Fruit fly (Drosophila melanogaster) whole organism, embryonic: ENCODE results near the gene CG11593.

Experiments used
- Asciz ChIP-seq: fragments of 200-800 bp; sonication (Bioruptor generic); optimal IDR thresholded peaks from 2 replicates; lab custom pipeline; 2017; ENCODE audit warnings: missing biosample characterization, mild to moderate bottlenecking, missing genetic modification characterization, missing genetic modification reagents
- Bdp1 ChIP-seq: fragments of 200-800 bp; sonication (Bioruptor generic); optimal IDR thresholded peaks from 3 replicates; lab custom pipeline; 2016; ENCODE audit warnings: missing biosample characterization, missing genetic modification characterization
- CG12155 ChIP-seq: fragments of 200-800 bp; sonication (Bioruptor generic); optimal IDR thresholded peaks from 3 replicates; lab custom pipeline; 2016; ENCODE audit warnings: missing biosample characterization, missing genetic modification characterization
- CG12299 ChIP-seq: fragments of 200-800 bp; sonication (Bioruptor generic); optimal IDR thresholded peaks from 2 replicates; lab custom pipeline; 2018; ENCODE audit warnings: missing biosample characterization, mild to moderate bottlenecking, missing genetic modification characterization
- CG13296 ChIP-seq: fragments of 200-800 bp; sonication (Bioruptor generic); optimal IDR thresholded peaks from 3 replicates; lab custom pipeline; 2018; ENCODE audit warnings: missing biosample characterization, mild to moderate bottlenecking, missing genetic modification characterization
- CG13624 ChIP-seq: fragments of 200-800 bp; sonication (Bioruptor generic); optimal IDR thresholded peaks from 2 replicates; lab custom pipeline; 2016; ENCODE audit warnings: missing biosample characterization, missing genetic modification characterization
- CG14860 ChIP-seq: fragments of 200-800 bp; sonication (Bioruptor generic); IDR thresholded peaks from 3 replicates; pipeline ENCODE4 v1.3.6; 2022; ENCODE audit warnings: missing biosample characterization, missing genetic modification characterization; ENCODE audit not compliant: partially characterized antibody
- CG17612 ChIP-seq: fragments of 200-800 bp; sonication (Bioruptor generic); IDR thresholded peaks from 2 replicates; pipeline ENCODE4 v1.3.6; 2022; ENCODE audit warnings: missing biosample characterization, missing genetic modification characterization
- CG18599 ChIP-seq: fragments of 200-800 bp; sonication (Bioruptor generic); optimal IDR thresholded peaks from 3 replicates; lab custom pipeline; 2017; ENCODE audit warnings: missing biosample characterization, missing genetic modification characterization, mild to moderate bottlenecking, moderate library complexity, missing genetic modification reagents
- CG2199 ChIP-seq: fragments of 200-800 bp; sonication (Bioruptor generic); IDR thresholded peaks from 3 replicates; pipeline ENCODE4 v1.3.6; 2022; ENCODE audit warnings: missing biosample characterization, missing genetic modification characterization
- CG31388 ChIP-seq: fragments of 200-800 bp; sonication (Bioruptor generic); optimal IDR thresholded peaks from 2 replicates; lab custom pipeline; 2016; ENCODE audit warnings: missing biosample characterization, missing genetic modification characterization
- CG5953 ChIP-seq: fragments of 200-800 bp; sonication (Bioruptor generic); IDR thresholded peaks from 2 replicates; pipeline ENCODE4 v1.3.6; 2022; ENCODE audit warnings: missing biosample characterization, missing genetic modification characterization
- CG7786 ChIP-seq: fragments of 200-800 bp; sonication (Bioruptor generic); optimal IDR thresholded peaks from 2 replicates; lab custom pipeline; 2016; ENCODE audit warnings: missing biosample characterization, missing genetic modification characterization
- CG8281 ChIP-seq: fragments of 200-800 bp; sonication (Bioruptor generic); optimal IDR thresholded peaks from 2 replicates; lab custom pipeline; 2018; ENCODE audit warnings: missing biosample characterization, mild to moderate bottlenecking, missing genetic modification characterization, moderate library complexity
- CG8478 ChIP-seq: fragments of >200 bp; optimal IDR thresholded peaks from 2 replicates; lab custom pipeline; 2018
- CG9727 ChIP-seq: fragments of 200-800 bp; sonication (Bioruptor generic); optimal IDR thresholded peaks from 3 replicates; lab custom pipeline; 2017; ENCODE audit warnings: missing biosample characterization, mild to moderate bottlenecking, missing genetic modification characterization
- CG9817 ChIP-seq: fragments of 200-800 bp; sonication (Bioruptor generic); optimal IDR thresholded peaks from 2 replicates; lab custom pipeline; 2018; ENCODE audit warnings: missing biosample characterization, mild to moderate bottlenecking, missing genetic modification characterization, moderate library complexity
- CG9932 ChIP-seq: fragments of 200-800 bp; sonication (Bioruptor generic); IDR thresholded peaks from 2 replicates; pipeline ENCODE4 v1.3.6; 2022; ENCODE audit warnings: missing biosample characterization, missing genetic modification characterization
- Dbx ChIP-seq: fragments of 200-800 bp; sonication (Bioruptor generic); IDR thresholded peaks from 3 replicates; pipeline ENCODE4 v1.3.6; 2022; ENCODE audit warnings: missing biosample characterization, missing genetic modification characterization
- Ets65A ChIP-seq: fragments of 200-800 bp; sonication (Bioruptor generic); peaks from one replicate; lab custom pipeline; 2016; ENCODE audit warnings: missing biosample characterization, missing genetic modification characterization
- HmgD ChIP-seq: fragments of 200-800 bp; sonication (Bioruptor generic); optimal IDR thresholded peaks from 3 replicates; lab custom pipeline; 2016; ENCODE audit warnings: missing biosample characterization, missing genetic modification characterization
- Hr78 ChIP-seq, 2 experiments: fragments of 200-800 bp in 1 of 2; fragments of >200 bp in 1 of 2; sonication (Bioruptor generic) in 1 of 2; optimal IDR thresholded peaks; 2 replicates each; lab custom pipeline; 2017 to 2019; ENCODE audit warnings: missing biosample characterization in 2 of 2, missing genetic modification characterization in 2 of 2, mild to moderate bottlenecking in 1 of 2, moderate library complexity in 1 of 2
- Lpt ChIP-seq: fragments of >200 bp; optimal IDR thresholded peaks from 2 replicates; lab custom pipeline; 2018; ENCODE audit warnings: missing biosample characterization, missing genetic modification characterization
- MBD-R2 ChIP-seq: fragments of 200-800 bp; sonication (Bioruptor generic); IDR thresholded peaks from 2 replicates; pipeline ENCODE4 v1.3.6; 2022; ENCODE audit warnings: missing biosample characterization, missing genetic modification characterization
- Mad ChIP-seq: fragments of 200-800 bp; sonication (Bioruptor generic); optimal IDR thresholded peaks from 2 replicates; lab custom pipeline; 2016; ENCODE audit warnings: missing biosample characterization, missing genetic modification characterization
- Myb ChIP-seq: fragments of 200-800 bp; sonication (Bioruptor generic); optimal IDR thresholded peaks from 2 replicates; lab custom pipeline; 2016; ENCODE audit warnings: missing biosample characterization, missing genetic modification characterization
- NC2α ChIP-seq: fragments of 200-800 bp; sonication (Bioruptor generic); optimal IDR thresholded peaks from 2 replicates; lab custom pipeline; 2016; ENCODE audit warnings: missing biosample characterization, missing genetic modification characterization
- NK7.1 ChIP-seq: fragments of 200-800 bp; sonication (Bioruptor generic); optimal IDR thresholded peaks from 3 replicates; lab custom pipeline; 2016; ENCODE audit warnings: missing biosample characterization, missing genetic modification characterization
- Nf-YB ChIP-seq: fragments of 200-800 bp; sonication (Bioruptor generic); optimal IDR thresholded peaks from 3 replicates; lab custom pipeline; 2019; ENCODE audit warnings: missing biosample characterization, mild to moderate bottlenecking, missing genetic modification characterization, moderate library complexity
- Optix ChIP-seq: fragments of 200-800 bp; sonication (Bioruptor generic); IDR thresholded peaks from 3 replicates; pipeline ENCODE4 v1.3.6; 2022; ENCODE audit warnings: missing biosample characterization, missing genetic modification characterization
- Scr ChIP-seq: fragments of 200-800 bp; sonication (Bioruptor generic); IDR thresholded peaks from 2 replicates; pipeline ENCODE4 v1.3.6; 2022; ENCODE audit warnings: missing biosample characterization, missing genetic modification characterization; ENCODE audit not compliant: partially characterized antibody
- Sry-β ChIP-seq: fragments of 200-800 bp; sonication (Bioruptor generic); optimal IDR thresholded peaks from 2 replicates; lab custom pipeline; 2018; ENCODE audit warnings: missing biosample characterization, mild to moderate bottlenecking, missing genetic modification characterization, moderate library complexity
- Xrp1 ChIP-seq: fragments of 200-800 bp; sonication (Bioruptor generic); IDR thresholded peaks from 2 replicates; pipeline ENCODE4 v1.3.6; 2022; ENCODE audit warnings: missing biosample characterization, missing genetic modification characterization
- abd-A ChIP-seq: fragments of 200-800 bp; sonication (Bioruptor generic); optimal IDR thresholded peaks from 3 replicates; lab custom pipeline; 2019; ENCODE audit warnings: missing biosample characterization, mild to moderate bottlenecking, missing genetic modification characterization, moderate library complexity
- cad ChIP-seq: fragments of >200 bp; optimal IDR thresholded peaks from 2 replicates; lab custom pipeline; 2017; ENCODE audit warnings: missing biosample characterization, missing genetic modification characterization
- chif ChIP-seq, 2 experiments: fragments of 200-800 bp; sonication (Bioruptor generic); optimal IDR thresholded peaks; 3 replicates each; lab custom pipeline; 2016; ENCODE audit warnings: missing biosample characterization in 2 of 2, missing genetic modification characterization in 2 of 2
- croc ChIP-seq: fragments of 200-800 bp; sonication (Bioruptor generic); conservative IDR thresholded peaks from 3 replicates; pipeline ENCODE4 v1.3.6; 2022; ENCODE audit warnings: missing biosample characterization, missing genetic modification characterization
- cwo ChIP-seq: fragments of 200-800 bp; sonication (Bioruptor generic); optimal IDR thresholded peaks from 3 replicates; lab custom pipeline; 2017; ENCODE audit warnings: missing biosample characterization, missing genetic modification characterization, mild to moderate bottlenecking, moderate library complexity, missing genetic modification reagents
- dimm ChIP-seq: fragments of 200-800 bp; sonication (Bioruptor generic); IDR thresholded peaks from 2 replicates; pipeline ENCODE4 v1.3.6; 2022; ENCODE audit warnings: missing biosample characterization, missing genetic modification characterization
- dmrt11E ChIP-seq: fragments of 200-800 bp; sonication (Bioruptor generic); optimal IDR thresholded peaks from 3 replicates; lab custom pipeline; 2018; ENCODE audit warnings: missing biosample characterization, mild to moderate bottlenecking, missing genetic modification characterization, moderate library complexity
- dmrt99B ChIP-seq: fragments of 200-800 bp; sonication (Bioruptor generic); optimal IDR thresholded peaks from 2 replicates; lab custom pipeline; 2018; ENCODE audit warnings: missing biosample characterization, mild to moderate bottlenecking, missing genetic modification characterization, moderate library complexity
- en ChIP-seq: fragments of 200-800 bp; sonication (Bioruptor generic); optimal IDR thresholded peaks from 2 replicates; lab custom pipeline; 2016; ENCODE audit warnings: missing biosample characterization, missing genetic modification characterization
- fd3F ChIP-seq: fragments of 200-800 bp; sonication (Bioruptor generic); optimal IDR thresholded peaks from 2 replicates; lab custom pipeline; 2018; ENCODE audit warnings: missing biosample characterization, mild to moderate bottlenecking, missing genetic modification characterization, moderate library complexity
- fu2 ChIP-seq: fragments of 200-800 bp; sonication (Bioruptor generic); optimal IDR thresholded peaks from 2 replicates; lab custom pipeline; 2016; ENCODE audit warnings: missing biosample characterization, missing genetic modification characterization
- insv ChIP-seq, 2 experiments: fragments of 200-800 bp; sonication (Bioruptor generic); optimal IDR thresholded peaks; 3 replicates each; lab custom pipeline; 2016 to 2018; ENCODE audit warnings: missing biosample characterization in 2 of 2, missing genetic modification characterization in 2 of 2
- mld ChIP-seq: fragments of 200-800 bp; sonication (Bioruptor generic); IDR thresholded peaks from 3 replicates; pipeline ENCODE4 v1.3.6; 2022; ENCODE audit warnings: missing biosample characterization, missing genetic modification characterization; ENCODE audit not compliant: partially characterized antibody
- odd ChIP-seq: fragments of 200-800 bp; sonication (Bioruptor generic); optimal IDR thresholded peaks from 2 replicates; lab custom pipeline; 2017; ENCODE audit warnings: missing biosample characterization, mild to moderate bottlenecking, missing genetic modification characterization
- pum ChIP-seq: fragments of 200-800 bp; sonication (Bioruptor generic); optimal IDR thresholded peaks from 2 replicates; lab custom pipeline; 2016; ENCODE audit warnings: missing biosample characterization, missing genetic modification characterization
- tin ChIP-seq: fragments of 200-800 bp; sonication (Bioruptor generic); optimal IDR thresholded peaks from 3 replicates; lab custom pipeline; 2016; ENCODE audit warnings: missing biosample characterization, missing genetic modification characterization
- unpg ChIP-seq: fragments of 200-800 bp; sonication (Bioruptor generic); optimal IDR thresholded peaks from 3 replicates; lab custom pipeline; 2018; ENCODE audit warnings: missing biosample characterization, mild to moderate bottlenecking, missing genetic modification characterization, moderate library complexity
- vnd ChIP-seq: fragments of 200-800 bp; sonication (Bioruptor generic); IDR thresholded peaks from 3 replicates; pipeline ENCODE4 v1.3.6; 2022; ENCODE audit warnings: missing biosample characterization, missing genetic modification characterization; ENCODE audit not compliant: partially characterized antibody

Gene CG11593

dm6 chr3L:4016754-4017153 lies 23.5 kb downstream of the CG11593 start (continued):
- TF ChIP-seq NC2α (GFP tag; lab: Kevin White, UChicago) (no peak), Asciz (GFP tag; lab: Kevin White, UChicago) (no peak), CG31388 (GFP tag; lab: Kevin White, UChicago) (peak; percentile 28), en (GFP tag; lab: Kevin White, UChicago) (peak; percentile 17), Lpt (GFP tag; lab: Kevin White, UChicago) (no peak), dimm (GFP tag; lab: Robert Waterston, UW) (no peak), Scr (GFP tag; lab: Robert Waterston, UW) (no peak), Myb (GFP tag; lab: Kevin White, UChicago) (no peak), croc (GFP tag; lab: Robert Waterston, UW) (peak; percentile 73), dmrt11E (tag; lab: Kevin White, UChicago) (peak; percentile 88), CG18599 (GFP tag; lab: Kevin White, UChicago) (no peak), CG7786 (GFP tag; lab: Kevin White, UChicago) (peak; percentile 52), odd (GFP tag; lab: Kevin White, UChicago) (no peak), Sry-β (no peak), CG2199 (GFP tag; lab: Robert Waterston, UW) (peak; percentile 28; the same call in 1 of the 3 replicates), unpg (GFP tag; lab: Kevin White, UChicago) (peak; percentile 73), abd-A (no peak), CG12155 (GFP tag; lab: Kevin White, UChicago) (peak; percentile 34), CG13624 (GFP tag; lab: Kevin White, UChicago) (no peak), HmgD (GFP tag; lab: Kevin White, UChicago) (no peak), CG17612 (GFP tag; lab: Robert Waterston, UW) (no peak), chif (GFP tag; optimal IDR thresholded peaks at IDR 0.05; lab: Kevin White, UChicago) (peak; percentile 19 to 85), Hr78 (GFP tag; optimal IDR thresholded peaks at IDR 0.05; lab: Kevin White, UChicago) (no peak), CG5953 (GFP tag; lab: Robert Waterston, UW) (peak; percentile 55; the same call in 1 of the 2 replicates), MBD-R2 (GFP tag; lab: Robert Waterston, UW) (0 out of 2 replicates have a peak, but pooled peaks have one; percentile 18), CG9727 (peak; percentile 68), vnd (no peak), Ets65A (peak; percentile 97), CG9817 (peak; percentile 28), dmrt99B (tag; lab: Kevin White, UChicago) (peak; percentile 58), CG8281 (tag; lab: Kevin White, UChicago) (no peak), Optix (GFP tag; lab: Robert Waterston, UW) (peak; percentile 81; the same call in 2 of the 3 replicates), fd3F (GFP tag; lab: Kevin White, UChicago) (no peak), insv (GFP tag; optimal IDR thresholded peaks at IDR 0.05; lab: Kevin White, UChicago) (no peak), Dbx (no peak), CG9932 (GFP tag; lab: Robert Waterston, UW) (no peak), Bdp1 (GFP tag; lab: Kevin White, UChicago) (no peak), Nf-YB (peak; percentile 20), NK7.1 (GFP tag; lab: Kevin White, UChicago) (no peak), mld (GFP tag; lab: Robert Waterston, UW) (no peak), tin (GFP tag; lab: Kevin White, UChicago) (peak; percentile 81), cwo (GFP tag; lab: Kevin White, UChicago) (no peak), pum (GFP tag; lab: Kevin White, UChicago) (peak; percentile 79), Mad (GFP tag; lab: Kevin White, UChicago) (peak; percentile 24), fu2 (GFP tag; lab: Kevin White, UChicago) (no peak), CG12299 (tag; lab: Kevin White, UChicago) (no peak), CG14860 (no peak), CG8478 (lab: Kevin White, UChicago) (no peak), Xrp1 (peak; percentile 86), CG13296 (GFP tag; lab: Kevin White, UChicago) (no peak), cad (GFP tag; lab: Kevin White, UChicago) (no peak)
